Worm (Caenorhabditis elegans): Measurements from ENCODE around the gene ZK1240.3.

- no peak for TF ChIP-seq M03D4.4 (tag; optimal IDR thresholded peaks at IDR 0.05)
- TF ChIP-seq nhr-237 (tag; optimal IDR thresholded peaks at IDR 0.05) = no peak
- TF ChIP-seq nhr-12 (tag; optimal IDR thresholded peaks at IDR 0.05) = no peak
- no peak for TF ChIP-seq snpc-4 (tag; optimal IDR thresholded peaks at IDR 0.05)
- no peak for TF ChIP-seq elt-3 (tag; optimal IDR thresholded peaks at IDR 0.05)
- no peak for TF ChIP-seq nhr-76 (tag; optimal IDR thresholded peaks at IDR 0.05)
- no peak for TF ChIP-seq ceh-43 (GFP tag; optimal IDR thresholded peaks at IDR 0.05)
- no peak for TF ChIP-seq unc-39 (tag; optimal IDR thresholded peaks at IDR 0.05)
Observed at ce11 chrII:2295817-2296315, 24.3 kb upstream of the ZK1240.3 start, which contains the start of gene fbxc-25.
